Worm (Caenorhabditis elegans) whole organism, mixed stage, embryonic: ENCODE data around the gene fmo-4.

Experiments
- ces-1 ChIP-seq: fragments of 150-350 bp; optimal IDR thresholded peaks from 2 replicates; lab custom pipeline; 2014; ENCODE audit warnings: missing biosample characterization, missing genetic modification reagents, missing genetic modification characterization
- lsy-2 ChIP-seq: fragments of 150-350 bp; optimal IDR thresholded peaks from 2 replicates; lab custom pipeline; 2014; ENCODE audit warnings: missing biosample characterization, missing genetic modification characterization
- nhr-2 ChIP-seq: fragments of 150-350 bp; optimal IDR thresholded peaks from 2 replicates; lab custom pipeline; 2014; ENCODE audit warnings: missing biosample characterization, missing genetic modification characterization
- nhr-237 ChIP-seq: fragments of 150-350 bp; optimal IDR thresholded peaks from 2 replicates; lab custom pipeline; 2014; ENCODE audit warnings: missing biosample characterization, missing genetic modification characterization
- nhr-28 ChIP-seq: fragments of 150-350 bp; optimal IDR thresholded peaks from 2 replicates; lab custom pipeline; 2014; ENCODE audit warnings: missing biosample characterization, missing genetic modification characterization
- pha-4 ChIP-seq: fragments of 150-350 bp; optimal IDR thresholded peaks from 2 replicates; lab custom pipeline; 2018; ENCODE audit warnings: missing biosample characterization, missing genetic modification reagents, missing genetic modification characterization
- tbx-8 ChIP-seq: fragments of 200-800 bp; sonication (Bioruptor generic); optimal IDR thresholded peaks from 2 replicates; lab custom pipeline; 2018; ENCODE audit warnings: mild to moderate bottlenecking, missing genetic modification characterization, moderate library complexity, missing compliant biosample characterization

DNA sequence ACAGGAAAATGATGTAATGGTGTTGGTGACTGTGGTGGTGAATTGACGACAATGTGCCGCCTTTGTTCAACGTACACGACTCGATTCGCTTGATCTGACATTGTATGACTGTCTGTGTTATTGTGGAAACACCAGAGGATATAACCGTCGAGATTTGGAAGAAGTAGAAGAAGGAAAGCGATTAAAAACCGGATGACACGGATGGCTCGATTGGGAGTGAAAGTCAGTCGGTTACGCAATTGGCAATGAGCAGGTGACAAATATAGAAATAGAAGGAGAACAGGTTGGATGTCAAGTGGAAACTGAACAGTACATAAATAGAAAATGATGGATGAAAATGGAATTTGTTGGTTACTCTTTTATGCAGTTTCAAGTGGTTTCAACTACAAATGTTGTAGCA is 5.6 kb downstream of the fmo-4 start, which contains the start of gene rdy-2:
- TF ChIP-seq nhr-2 (no peak), pha-4 (tag; lab: Kevin White, UChicago) (no peak), ces-1 (no peak), nhr-28 (tag; lab: Kevin White, UChicago) (no peak), lsy-2 (no peak), tbx-8 (GFP tag; lab: Kevin White, UChicago) (no peak), nhr-237 (tag; lab: Kevin White, UChicago) (no peak)
